Fruit fly (Drosophila melanogaster) whole organism, embryonic: ENCODE measurements around the gene Gem2.

ENCODE experiments used
- CG11398 ChIP-seq: fragments of 200-800 bp; sonication (Bioruptor generic); optimal IDR thresholded peaks from 2 replicates; lab custom pipeline; 2016; ENCODE audit warnings: missing biosample characterization, missing genetic modification characterization
- CG12219 ChIP-seq: fragments of 200-800 bp; sonication (Bioruptor generic); optimal IDR thresholded peaks from 3 replicates; lab custom pipeline; 2018; ENCODE audit warnings: missing biosample characterization, mild to moderate bottlenecking, missing genetic modification characterization
- CG13894 ChIP-seq: fragments of 200-800 bp; sonication (Bioruptor generic); optimal IDR thresholded peaks from 3 replicates; lab custom pipeline; 2018; ENCODE audit warnings: missing biosample characterization, mild to moderate bottlenecking, missing genetic modification characterization, moderate library complexity
- CG18011 ChIP-seq: fragments of 200-800 bp; sonication (Bioruptor generic); optimal IDR thresholded peaks from 2 replicates; lab custom pipeline; 2017; ENCODE audit warnings: missing biosample characterization, missing genetic modification characterization, mild to moderate bottlenecking, moderate library complexity, missing genotype
- CG2129 ChIP-seq: fragments of 200-800 bp; sonication (Bioruptor generic); IDR thresholded peaks from 2 replicates; pipeline ENCODE4 v1.3.6; 2022; ENCODE audit warnings: missing biosample characterization, missing genetic modification characterization; ENCODE audit not compliant: partially characterized antibody
- CG31388 ChIP-seq: fragments of 200-800 bp; sonication (Bioruptor generic); optimal IDR thresholded peaks from 2 replicates; lab custom pipeline; 2016; ENCODE audit warnings: missing biosample characterization, missing genetic modification characterization
- CG32532 ChIP-seq: fragments of 200-800 bp; sonication (Bioruptor generic); IDR thresholded peaks from 2 replicates; pipeline ENCODE4 v1.3.6; 2022; ENCODE audit warnings: missing biosample characterization, missing genetic modification characterization
- CG32772 ChIP-seq: fragments of 200-800 bp; sonication (Bioruptor generic); IDR thresholded peaks from 2 replicates; pipeline ENCODE4 v1.3.6; 2022; ENCODE audit warnings: missing biosample characterization, missing genetic modification characterization
- CG33213 ChIP-seq: fragments of 200-800 bp; sonication (Bioruptor generic); optimal IDR thresholded peaks from 3 replicates; lab custom pipeline; 2016; ENCODE audit warnings: missing biosample characterization, missing genetic modification characterization
- CG3847 ChIP-seq: fragments of 200-800 bp; sonication (Bioruptor generic); IDR thresholded peaks from 2 replicates; pipeline ENCODE4 v1.3.6; 2022; ENCODE audit warnings: missing biosample characterization, missing genetic modification characterization
- CG43689 ChIP-seq: fragments of 200-800 bp; sonication (Bioruptor generic); IDR thresholded peaks from 2 replicates; pipeline ENCODE4 v1.3.6; 2022; ENCODE audit warnings: missing biosample characterization, missing genetic modification characterization
- CG4424 ChIP-seq: fragments of 200-800 bp; sonication (Bioruptor generic); optimal IDR thresholded peaks from 3 replicates; lab custom pipeline; 2016; ENCODE audit warnings: missing biosample characterization, missing genetic modification characterization
- CG6654 ChIP-seq: fragments of 200-800 bp; sonication (Bioruptor generic); optimal IDR thresholded peaks from 2 replicates; lab custom pipeline; 2017; ENCODE audit warnings: missing biosample characterization, mild to moderate bottlenecking, missing genetic modification characterization
- CG6683 ChIP-seq: fragments of 200-800 bp; sonication (Bioruptor generic); optimal IDR thresholded peaks from 2 replicates; lab custom pipeline; 2017; ENCODE audit warnings: missing biosample characterization, mild to moderate bottlenecking, missing genetic modification characterization, missing genetic modification reagents
- CG6689 ChIP-seq: fragments of 200-800 bp; sonication (Bioruptor generic); IDR thresholded peaks from 2 replicates; pipeline ENCODE4 v1.3.6; 2022; ENCODE audit warnings: missing biosample characterization, missing genetic modification characterization
- CG7271 ChIP-seq: fragments of 200-800 bp; sonication (Bioruptor generic); optimal IDR thresholded peaks from 2 replicates; lab custom pipeline; 2018; ENCODE audit warnings: missing biosample characterization, mild to moderate bottlenecking, missing genetic modification characterization, moderate library complexity
- CG7987 ChIP-seq: fragments of 200-800 bp; sonication (Bioruptor generic); optimal IDR thresholded peaks from 2 replicates; lab custom pipeline; 2018; ENCODE audit warnings: missing biosample characterization, mild to moderate bottlenecking, missing genetic modification characterization, moderate library complexity
- Dad ChIP-seq: fragments of 200-800 bp; sonication (Bioruptor generic); optimal IDR thresholded peaks from 3 replicates; lab custom pipeline; 2016; ENCODE audit warnings: missing biosample characterization, missing genetic modification characterization
- Dek ChIP-seq: fragments of 200-800 bp; sonication (Bioruptor generic); optimal IDR thresholded peaks from 3 replicates; lab custom pipeline; 2019; ENCODE audit warnings: missing biosample characterization, mild to moderate bottlenecking, missing genetic modification characterization, moderate library complexity
- Dip3 ChIP-seq: fragments of 200-800 bp; sonication (Bioruptor generic); optimal IDR thresholded peaks from 3 replicates; lab custom pipeline; 2016; ENCODE audit warnings: missing biosample characterization, missing genetic modification characterization
- Elba2 ChIP-seq: fragments of 200-800 bp; sonication (Bioruptor generic); optimal IDR thresholded peaks from 3 replicates; lab custom pipeline; 2016; ENCODE audit warnings: missing biosample characterization, missing genetic modification characterization
- H2.0 ChIP-seq: fragments of 200-800 bp; sonication (Bioruptor generic); IDR thresholded peaks from 2 replicates; pipeline ENCODE4 v1.3.6; 2022; ENCODE audit warnings: missing biosample characterization, missing genetic modification characterization
- HLH4C ChIP-seq: fragments of 200-800 bp; sonication (Bioruptor generic); IDR thresholded peaks from 3 replicates; pipeline ENCODE4 v1.3.6; 2022; ENCODE audit warnings: missing biosample characterization, missing genetic modification characterization; ENCODE audit not compliant: partially characterized antibody
- Hr3 ChIP-seq: fragments of 200-800 bp; sonication (Bioruptor generic); optimal IDR thresholded peaks from 3 replicates; lab custom pipeline; 2016; ENCODE audit warnings: missing biosample characterization, missing genetic modification characterization
- Jarid2 ChIP-seq: fragments of 200-800 bp; sonication (Bioruptor generic); optimal IDR thresholded peaks from 3 replicates; lab custom pipeline; 2017; ENCODE audit warnings: mild to moderate bottlenecking, missing biosample characterization, missing genetic modification reagents, missing genetic modification characterization
- MESR4 ChIP-seq: fragments of 200-800 bp; sonication (Bioruptor generic); optimal IDR thresholded peaks from 2 replicates; lab custom pipeline; 2018; ENCODE audit warnings: missing biosample characterization, mild to moderate bottlenecking, missing genetic modification characterization, moderate library complexity
- Mad ChIP-seq: fragments of 200-800 bp; sonication (Bioruptor generic); optimal IDR thresholded peaks from 2 replicates; lab custom pipeline; 2016; ENCODE audit warnings: missing biosample characterization, missing genetic modification characterization
- Mes4 ChIP-seq: fragments of 200-800 bp; sonication (Bioruptor generic); optimal IDR thresholded peaks from 2 replicates; lab custom pipeline; 2016; ENCODE audit warnings: missing biosample characterization, missing genetic modification characterization
- Mrtf ChIP-seq: fragments of 200-800 bp; sonication (Bioruptor generic); IDR thresholded peaks from 3 replicates; pipeline ENCODE4 v1.3.6; 2022; ENCODE audit warnings: missing biosample characterization, missing genetic modification characterization
- NC2β ChIP-seq: fragments of 200-800 bp; sonication (Bioruptor generic); optimal IDR thresholded peaks from 2 replicates; lab custom pipeline; 2016; ENCODE audit warnings: missing biosample characterization, missing genetic modification characterization
- Oaz ChIP-seq: fragments of 200-800 bp; sonication (Bioruptor generic); IDR thresholded peaks from 2 replicates; pipeline ENCODE4 v1.3.6; 2022; ENCODE audit warnings: missing biosample characterization, missing genetic modification characterization
- Optix ChIP-seq: fragments of 200-800 bp; sonication (Bioruptor generic); IDR thresholded peaks from 3 replicates; pipeline ENCODE4 v1.3.6; 2022; ENCODE audit warnings: missing biosample characterization, missing genetic modification characterization
- ase ChIP-seq: fragments of 200-800 bp; sonication (Bioruptor generic); IDR thresholded peaks from 3 replicates; pipeline ENCODE4 v1.3.6; 2022; ENCODE audit warnings: missing biosample characterization, missing genetic modification characterization
- bigmax ChIP-seq: fragments of 200-800 bp; sonication (Bioruptor generic); optimal IDR thresholded peaks from 2 replicates; lab custom pipeline; 2018; ENCODE audit warnings: missing biosample characterization, mild to moderate bottlenecking, missing genetic modification characterization
- dmrt99B ChIP-seq: fragments of 200-800 bp; sonication (Bioruptor generic); optimal IDR thresholded peaks from 2 replicates; lab custom pipeline; 2018; ENCODE audit warnings: missing biosample characterization, mild to moderate bottlenecking, missing genetic modification characterization, moderate library complexity
- fd3F ChIP-seq: fragments of 200-800 bp; sonication (Bioruptor generic); optimal IDR thresholded peaks from 2 replicates; lab custom pipeline; 2018; ENCODE audit warnings: missing biosample characterization, mild to moderate bottlenecking, missing genetic modification characterization, moderate library complexity
- gcm2 ChIP-seq: fragments of 200-800 bp; sonication (Bioruptor generic); optimal IDR thresholded peaks from 2 replicates; lab custom pipeline; 2016; ENCODE audit warnings: missing biosample characterization, missing genetic modification characterization
- gfzf ChIP-seq: fragments of 200-800 bp; sonication (Bioruptor generic); optimal IDR thresholded peaks from 2 replicates; lab custom pipeline; 2016; ENCODE audit warnings: missing biosample characterization, mild to moderate bottlenecking, missing genetic modification characterization, moderate library complexity
- gsb ChIP-seq: fragments of 200-800 bp; sonication (Bioruptor generic); IDR thresholded peaks from 2 replicates; pipeline ENCODE4 v1.3.6; 2022; ENCODE audit warnings: missing biosample characterization, missing genetic modification characterization
- gsb-n ChIP-seq: fragments of 200-800 bp; sonication (Bioruptor generic); optimal IDR thresholded peaks from 3 replicates; lab custom pipeline; 2018; ENCODE audit warnings: missing biosample characterization, mild to moderate bottlenecking, missing genetic modification characterization
- gt ChIP-seq: fragments of 200-800 bp; sonication (Bioruptor generic); IDR thresholded peaks from 2 replicates; pipeline ENCODE4 v1.3.6; 2022; ENCODE audit warnings: missing biosample characterization, missing genetic modification characterization
- inv ChIP-seq: fragments of 200-800 bp; sonication (Bioruptor generic); IDR thresholded peaks from 2 replicates; pipeline ENCODE4 v1.3.6; 2022; ENCODE audit warnings: missing biosample characterization, missing genetic modification characterization; ENCODE audit not compliant: partially characterized antibody
- klu ChIP-seq: fragments of 200-800 bp; sonication (Bioruptor generic); IDR thresholded peaks from 2 replicates; pipeline ENCODE4 v1.3.6; 2022; ENCODE audit warnings: missing biosample characterization, missing genetic modification characterization
- otp ChIP-seq: fragments of 200-800 bp; sonication (Bioruptor generic); IDR thresholded peaks from 3 replicates; pipeline ENCODE4, ENCODE4 v1.3.6; 2022; ENCODE audit warnings: missing biosample characterization, missing genetic modification characterization
- repo ChIP-seq: fragments of 200-800 bp; sonication (Bioruptor generic); optimal IDR thresholded peaks from 2 replicates; lab custom pipeline; 2016; ENCODE audit warnings: missing biosample characterization, missing genetic modification characterization
- sens ChIP-seq: fragments of 200-800 bp; sonication (Bioruptor generic); peaks from one replicate; lab custom pipeline; 2016; ENCODE audit warnings: missing biosample characterization, missing genetic modification characterization
- slou ChIP-seq: fragments of 200-800 bp; sonication (Bioruptor generic); optimal IDR thresholded peaks from 3 replicates; lab custom pipeline; 2016; ENCODE audit warnings: missing biosample characterization, missing genetic modification characterization
- slp2 ChIP-seq: fragments of 200-800 bp; sonication (Bioruptor generic); optimal IDR thresholded peaks from 2 replicates; lab custom pipeline; 2016; ENCODE audit warnings: missing biosample characterization, missing genetic modification characterization
- trh ChIP-seq: fragments of 200-800 bp; sonication (Bioruptor generic); optimal IDR thresholded peaks from 2 replicates; lab custom pipeline; 2016; ENCODE audit warnings: missing biosample characterization, missing genetic modification characterization
- vvl ChIP-seq: fragments of 200-800 bp; sonication (Bioruptor generic); IDR thresholded peaks from 2 replicates; pipeline ENCODE4 v1.3.6; 2022; ENCODE audit warnings: missing biosample characterization, missing genetic modification characterization

Gene Gem2

DNA sequence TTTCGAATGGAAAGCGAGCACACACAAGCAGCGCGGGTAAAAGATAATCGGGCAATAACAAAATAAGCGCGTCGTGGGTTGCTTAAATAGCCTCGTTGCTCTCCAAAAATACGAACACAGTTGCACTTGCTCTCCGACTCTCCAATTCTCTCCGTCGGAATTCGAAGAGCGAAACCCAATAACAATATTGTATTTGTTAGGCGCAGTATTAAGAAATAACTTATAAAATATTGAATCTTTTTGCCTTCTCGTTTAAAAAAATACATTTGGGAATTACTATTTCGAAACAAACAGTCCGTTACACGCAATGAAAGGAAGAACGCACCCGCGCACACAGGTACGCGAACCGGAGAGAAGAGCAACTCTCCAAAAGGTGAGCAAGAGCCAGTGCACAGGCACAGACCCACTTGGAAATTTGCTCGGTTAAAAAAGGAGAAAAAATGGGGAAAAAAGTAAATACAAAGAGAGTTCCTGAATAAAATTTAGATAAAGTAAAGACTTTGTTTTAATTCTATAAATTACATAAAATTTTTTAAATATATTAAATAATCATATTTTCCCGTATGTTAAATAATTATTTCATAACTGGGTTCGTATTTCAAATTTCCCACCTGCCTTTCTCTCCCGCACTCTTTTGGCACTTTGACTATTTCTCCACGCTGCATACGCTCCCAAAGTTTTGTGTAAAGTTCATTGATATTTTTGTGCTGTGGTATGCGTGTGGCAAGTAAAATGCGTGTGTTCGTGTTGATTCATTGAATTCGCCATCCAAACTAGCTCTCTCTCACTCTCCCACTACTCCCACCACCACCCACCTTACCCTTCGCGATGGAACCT, 13.6 kb downstream of the Gem2 start, which contains the start of gene Mkp3 (continued):
- TF ChIP-seq ase (GFP tag; lab: Robert Waterston, UW): peak; percentile 83
- no peak for TF ChIP-seq CG2129 (GFP tag; lab: Robert Waterston, UW)
- TF ChIP-seq CG32772 (GFP tag; lab: Robert Waterston, UW): peak; percentile 91
- TF ChIP-seq trh (GFP tag; lab: Kevin White, UChicago): peak; percentile 66
- peak; percentile 80 for TF ChIP-seq CG18011 (GFP tag; lab: Kevin White, UChicago)
- no peak for TF ChIP-seq bigmax (GFP tag; lab: Kevin White, UChicago)
- peak; percentile 94 for TF ChIP-seq vvl (GFP tag; lab: Robert Waterston, UW)
- no peak for TF ChIP-seq slp2 (GFP tag; lab: Kevin White, UChicago)
- peak; percentile 53 for TF ChIP-seq CG13894 (tag; lab: Kevin White, UChicago)
- TF ChIP-seq Jarid2 (GFP tag; lab: Kevin White, UChicago): peak; percentile 46
- TF ChIP-seq gt (GFP tag; lab: Robert Waterston, UW): peak; percentile 61
- TF ChIP-seq CG6654 (GFP tag; lab: Kevin White, UChicago): peak; percentile 69
- no peak for TF ChIP-seq NC2β (GFP tag; lab: Kevin White, UChicago)
- TF ChIP-seq gsb (GFP tag; lab: Robert Waterston, UW): peak; percentile 79
- TF ChIP-seq MESR4 (GFP tag; lab: Kevin White, UChicago): no peak
- peak; percentile 82 for TF ChIP-seq CG12219 (GFP tag; lab: Kevin White, UChicago)
- peak; percentile 26 for TF ChIP-seq CG7987 (GFP tag; lab: Kevin White, UChicago)
- TF ChIP-seq CG33213: no peak
- TF ChIP-seq CG11398: no peak
- TF ChIP-seq otp (GFP tag; lab: Robert Waterston, UW): peak; percentile 47; the same call in 1 of the 3 replicates
- TF ChIP-seq gsb-n (tag; lab: Kevin White, UChicago): peak; percentile 87
- no peak for TF ChIP-seq repo
- no peak for TF ChIP-seq gfzf (GFP tag; lab: Kevin White, UChicago)
- peak; percentile 75 for TF ChIP-seq sens (GFP tag; lab: Kevin White, UChicago)
- TF ChIP-seq Mrtf (GFP tag; lab: Robert Waterston, UW): peak; percentile 76
- TF ChIP-seq Mad (GFP tag; lab: Kevin White, UChicago): peak; percentile 59
- TF ChIP-seq gcm2 (GFP tag; lab: Kevin White, UChicago): peak; percentile 14
- TF ChIP-seq Elba2: no peak
- TF ChIP-seq CG31388: no peak
- TF ChIP-seq Dip3 (GFP tag; lab: Kevin White, UChicago): no peak
- TF ChIP-seq klu (GFP tag; lab: Robert Waterston, UW): no peak; the same call in none of the 2 replicates
- TF ChIP-seq CG6689 (GFP tag; lab: Robert Waterston, UW): peak; percentile 94
- no peak for TF ChIP-seq HLH4C (GFP tag; lab: Robert Waterston, UW)
- peak; percentile 83 for TF ChIP-seq Oaz
- TF ChIP-seq slou (GFP tag; lab: Kevin White, UChicago): peak; percentile 43
- TF ChIP-seq H2.0 (GFP tag; lab: Robert Waterston, UW): peak; percentile 87
- TF ChIP-seq CG32532 (GFP tag; lab: Robert Waterston, UW): peak; percentile 93
- TF ChIP-seq CG4424: peak; percentile 78
- peak; percentile 91 for TF ChIP-seq CG3847 (GFP tag; lab: Robert Waterston, UW)
- no peak for TF ChIP-seq Dad
- peak; percentile 73; the same call in 1 of the 3 replicates for TF ChIP-seq Optix (GFP tag; lab: Robert Waterston, UW)
- no peak for TF ChIP-seq CG7271 (tag; lab: Kevin White, UChicago)
- TF ChIP-seq inv: no peak
- TF ChIP-seq Mes4 (GFP tag; lab: Kevin White, UChicago): no peak
- TF ChIP-seq CG43689 (GFP tag; lab: Robert Waterston, UW): peak; percentile 52; the same call in 1 of the 2 replicates
- peak; percentile 92 for TF ChIP-seq dmrt99B (tag; lab: Kevin White, UChicago)
- peak; percentile 92 for TF ChIP-seq CG6683 (GFP tag; lab: Kevin White, UChicago)
- peak; percentile 80 for TF ChIP-seq Hr3 (GFP tag; lab: Kevin White, UChicago)
- peak; percentile 93 for TF ChIP-seq Dek (tag; lab: Kevin White, UChicago)
- peak; percentile 85 for TF ChIP-seq fd3F (GFP tag; lab: Kevin White, UChicago)
